Fruit fly (Drosophila melanogaster): ENCODE results near the gene RpS25.

DNA sequence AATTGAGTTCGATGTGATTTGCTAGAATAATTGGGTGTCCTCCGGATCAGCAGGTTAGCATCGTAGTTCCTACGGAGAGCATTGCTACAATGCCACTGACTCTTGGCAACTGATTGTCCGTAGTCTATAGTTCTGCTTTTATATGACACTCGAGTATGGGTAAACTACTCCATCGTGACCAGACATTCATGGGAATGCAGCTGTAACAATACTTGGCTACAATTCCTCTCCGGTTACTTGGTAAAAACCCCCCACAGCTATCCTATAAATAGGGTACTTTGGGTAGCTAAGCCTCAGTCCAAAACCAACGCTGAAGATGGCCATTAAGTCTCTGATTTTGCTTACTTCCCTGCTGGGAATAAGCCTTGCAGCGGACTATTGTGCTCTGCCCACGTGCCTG lies 9.1 kb upstream of the RpS25 start, which contains the start of gene scpr-C:
- TF ChIP-seq ttk (optimal IDR thresholded peaks at IDR 0.05) (no peak), h (optimal IDR thresholded peaks at IDR 0.05) (no peak), insv (optimal IDR thresholded peaks at IDR 0.05) (no peak), psq (optimal IDR thresholded peaks at IDR 0.05) (no peak), Myc (optimal IDR thresholded peaks at IDR 0.05) (no peak)
